Worm (Caenorhabditis elegans) whole organism, L2 larva: ENCODE results near the gene clec-147.
A peak's percentile ranks its signal among the peaks of the same experiment; 100 is the strongest.

ENCODE experiments used
- C34F6.9 ChIP-seq: fragments of 150-350 bp; optimal IDR thresholded peaks from 2 replicates; lab custom pipeline; 2014; ENCODE audit warnings: missing biosample characterization, missing genetic modification characterization
- F13H6.1 ChIP-seq: sonication (generic microtip); optimal IDR thresholded peaks from 2 replicates; lab custom pipeline; 2016; ENCODE audit warnings: missing genetic modification characterization, missing compliant biosample characterization
- R02D3.7 ChIP-seq: fragments of 150-350 bp; optimal IDR thresholded peaks from 2 replicates; lab custom pipeline; 2014; ENCODE audit warnings: missing biosample characterization, missing genetic modification characterization
- Y55F3AM.14 ChIP-seq: fragments of 200-800 bp; sonication (Bioruptor generic); optimal IDR thresholded peaks from 2 replicates; lab custom pipeline; 2018; ENCODE audit warnings: mild to moderate bottlenecking, missing genetic modification characterization, missing compliant biosample characterization
- ZK546.5 ChIP-seq: sonication (generic microtip); optimal IDR thresholded peaks from 2 replicates; lab custom pipeline; 2017; ENCODE audit warnings: missing biosample characterization, missing genetic modification characterization
- alr-1 ChIP-seq: fragments of 150-350 bp; optimal IDR thresholded peaks from 2 replicates; lab custom pipeline; 2014; ENCODE audit warnings: missing biosample characterization, missing genetic modification characterization
- aly-2 ChIP-seq: fragments of 150-350 bp; optimal IDR thresholded peaks from 2 replicates; lab custom pipeline; 2014; ENCODE audit warnings: missing biosample characterization, missing genetic modification characterization
- crh-2 ChIP-seq: sonication (generic microtip); optimal IDR thresholded peaks from 2 replicates; lab custom pipeline; 2017; ENCODE audit warnings: missing biosample characterization, missing genetic modification characterization
- dmd-4 ChIP-seq: sonication (generic microtip); optimal IDR thresholded peaks from 2 replicates; lab custom pipeline; 2017; ENCODE audit warnings: missing biosample characterization, missing genetic modification characterization
- egl-27 ChIP-seq: sonication (generic microtip); optimal IDR thresholded peaks from 3 replicates; lab custom pipeline; 2017; ENCODE audit warnings: missing biosample characterization, missing genetic modification reagents, missing genetic modification characterization
- elt-1 ChIP-seq: fragments of 150-350 bp; optimal IDR thresholded peaks from 2 replicates; lab custom pipeline; 2014; ENCODE audit warnings: missing biosample characterization, missing genetic modification characterization
- fos-1 ChIP-seq: fragments of 150-350 bp; optimal IDR thresholded peaks from 2 replicates; lab custom pipeline; 2014; ENCODE audit warnings: missing biosample characterization, missing genetic modification characterization
- gmeb-1 ChIP-seq: fragments of 150-350 bp; optimal IDR thresholded peaks from 2 replicates; lab custom pipeline; 2014; ENCODE audit warnings: missing biosample characterization, missing genetic modification characterization
- lin-11 ChIP-seq: fragments of 150-350 bp; sonication (generic microtip); optimal IDR thresholded peaks from 2 replicates; lab custom pipeline; 2014; ENCODE audit warnings: missing biosample characterization, missing genetic modification characterization, inconsistent platforms, mixed read lengths
- lin-13 ChIP-seq: fragments of 150-350 bp; optimal IDR thresholded peaks from 2 replicates; lab custom pipeline; 2014; ENCODE audit warnings: missing biosample characterization, missing genetic modification reagents, missing genetic modification characterization
- lin-39 ChIP-seq: fragments of 150-350 bp; optimal IDR thresholded peaks from 2 replicates; lab custom pipeline; 2014; ENCODE audit warnings: missing biosample characterization, missing genetic modification reagents, missing genetic modification characterization
- lsy-2 ChIP-seq, 2 experiments: fragments of 150-350 bp in 1 of 2; sonication (generic microtip) in 1 of 2; optimal IDR thresholded peaks; 2 replicates each; lab custom pipeline; 2014 to 2017; ENCODE audit warnings: missing biosample characterization in 2 of 2, missing genetic modification characterization in 2 of 2
- mab-5 ChIP-seq: fragments of 150-350 bp; optimal IDR thresholded peaks from 2 replicates; lab custom pipeline; 2014; ENCODE audit warnings: missing biosample characterization, missing genetic modification characterization
- mdl-1 ChIP-seq, 2 experiments: fragments of 150-350 bp in 1 of 2; sonication (generic microtip) in 1 of 2; optimal IDR thresholded peaks; 2 replicates each; lab custom pipeline; 2017; ENCODE audit warnings: missing biosample characterization in 2 of 2, missing genetic modification characterization in 2 of 2
- nhr-10 ChIP-seq: sonication (generic microtip); optimal IDR thresholded peaks from 2 replicates; lab custom pipeline; 2017; ENCODE audit warnings: missing biosample characterization, missing genetic modification characterization
- nhr-11 ChIP-seq: fragments of 150-350 bp; optimal IDR thresholded peaks from 2 replicates; lab custom pipeline; 2014; ENCODE audit warnings: missing biosample characterization, missing genetic modification characterization
- nhr-12 ChIP-seq: fragments of 150-350 bp; optimal IDR thresholded peaks from 2 replicates; lab custom pipeline; 2014; ENCODE audit warnings: missing biosample characterization, missing genetic modification characterization
- nhr-129 ChIP-seq: fragments of 150-350 bp; optimal IDR thresholded peaks from 2 replicates; lab custom pipeline; 2014; ENCODE audit warnings: missing biosample characterization, missing genetic modification characterization
- nhr-21 ChIP-seq: fragments of 150-350 bp; optimal IDR thresholded peaks from 2 replicates; lab custom pipeline; 2014; ENCODE audit warnings: missing biosample characterization, missing genetic modification characterization
- nhr-23 ChIP-seq: fragments of 150-350 bp; optimal IDR thresholded peaks from 2 replicates; lab custom pipeline; 2014; ENCODE audit warnings: missing biosample characterization, missing genetic modification reagents, missing genetic modification characterization
- nhr-237 ChIP-seq: fragments of 150-350 bp; optimal IDR thresholded peaks from 2 replicates; lab custom pipeline; 2014; ENCODE audit warnings: missing biosample characterization, missing genetic modification characterization
- nhr-25 ChIP-seq: fragments of 150-350 bp; sonication (generic microtip); optimal IDR thresholded peaks from 3 replicates; lab custom pipeline; 2014; ENCODE audit warnings: missing biosample characterization, missing genetic modification characterization
- nhr-6 ChIP-seq: fragments of 150-350 bp; optimal IDR thresholded peaks from 2 replicates; lab custom pipeline; 2014; ENCODE audit warnings: missing biosample characterization, missing genetic modification characterization
- nhr-77 ChIP-seq: fragments of 150-350 bp; optimal IDR thresholded peaks from 2 replicates; lab custom pipeline; 2014; ENCODE audit warnings: missing biosample characterization, missing genetic modification characterization
- sem-4 ChIP-seq: fragments of 150-350 bp; optimal IDR thresholded peaks from 2 replicates; lab custom pipeline; 2014; ENCODE audit warnings: missing biosample characterization, missing genetic modification reagents, missing genetic modification characterization
- skn-1 ChIP-seq: sonication (generic microtip); optimal IDR thresholded peaks from 2 replicates; lab custom pipeline; 2017; ENCODE audit warnings: missing biosample characterization, missing genetic modification characterization
- sma-3 ChIP-seq: sonication (generic microtip); optimal IDR thresholded peaks from 2 replicates; lab custom pipeline; 2016; ENCODE audit warnings: missing genetic modification reagents, missing genetic modification characterization, missing compliant biosample characterization
- sma-9 ChIP-seq, 2 experiments: fragments of 150-350 bp in 1 of 2; sonication (generic microtip) in 1 of 2; optimal IDR thresholded peaks; 2 replicates each; lab custom pipeline; 2014 to 2016; ENCODE audit warnings: missing genetic modification characterization in 2 of 2, mild to moderate bottlenecking in 1 of 2, missing biosample characterization in 1 of 2, missing compliant biosample characterization in 1 of 2, missing genetic modification reagents in 1 of 2, moderate library complexity in 1 of 2
- snpc-4 ChIP-seq: fragments of 150-350 bp; optimal IDR thresholded peaks from 2 replicates; lab custom pipeline; 2014; ENCODE audit warnings: missing biosample characterization, missing genetic modification characterization
- unc-39 ChIP-seq: fragments of 150-350 bp; optimal IDR thresholded peaks from 2 replicates; lab custom pipeline; 2014; ENCODE audit warnings: missing biosample characterization, missing genetic modification characterization
- unc-55 ChIP-seq: fragments of 150-350 bp; sonication (generic microtip); optimal IDR thresholded peaks from 3 replicates; lab custom pipeline; 2014; ENCODE audit warnings: missing biosample characterization, missing genetic modification reagents, missing genetic modification characterization
- unc-62 ChIP-seq: fragments of 150-350 bp; optimal IDR thresholded peaks from 2 replicates; lab custom pipeline; 2014; ENCODE audit warnings: missing biosample characterization, missing genetic modification reagents, missing genetic modification characterization
- zag-1 ChIP-seq: fragments of 150-350 bp; optimal IDR thresholded peaks from 2 replicates; lab custom pipeline; 2014; ENCODE audit warnings: missing biosample characterization, missing genetic modification characterization
- ztf-4 ChIP-seq: fragments of 150-350 bp; optimal IDR thresholded peaks from 2 replicates; lab custom pipeline; 2014; ENCODE audit warnings: missing biosample characterization, missing genetic modification characterization

The clec-147 gene

ce11 chrII:14569322-14569721, 31.7 kb upstream of the clec-147 start:
- TF ChIP-seq zag-1 (tag; lab: Kevin White, UChicago) (no peak), elt-1 (tag; lab: Kevin White, UChicago) (no peak), sma-9 (GFP tag; optimal IDR thresholded peaks at IDR 0.05; lab: Kevin White, UChicago) (peak; percentile 5), sma-9 (tag; optimal IDR thresholded peaks at IDR 0.05; lab: Kevin White, UChicago) (no peak), unc-55 (GFP tag; lab: Kevin White, UChicago) (peak; percentile 19), F13H6.1 (tag; lab: Kevin White, UChicago) (peak; percentile 28), snpc-4 (no peak), lsy-2 (tag; optimal IDR thresholded peaks at IDR 0.05; lab: Kevin White, UChicago) (peak in 1 of 2 experiments; percentile 34)

DNA sequence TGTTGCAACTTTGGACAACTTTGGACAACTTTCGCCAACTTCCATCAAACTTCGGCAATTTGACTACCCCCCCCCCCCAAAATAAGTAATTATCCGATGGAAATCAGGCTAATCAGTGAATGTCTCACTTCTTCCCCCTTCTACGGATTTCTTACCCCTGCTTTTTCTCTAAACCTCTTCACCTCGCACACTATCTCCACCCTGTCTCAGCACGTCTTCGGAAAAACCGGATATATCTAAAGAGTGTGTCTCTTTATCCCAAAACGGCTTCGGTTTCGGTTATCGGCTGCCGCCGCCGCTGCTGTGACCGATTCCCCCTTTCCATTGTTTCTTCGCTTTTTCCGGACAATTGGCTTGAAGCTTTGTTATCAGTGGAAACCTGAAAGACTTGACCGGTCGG, 30.2 kb upstream of the clec-147 start:
- no peak for TF ChIP-seq dmd-4 (tag; lab: Kevin White, UChicago)
- TF ChIP-seq ztf-4 (tag; lab: Kevin White, UChicago) = no peak
- no peak for TF ChIP-seq alr-1 (tag; lab: Kevin White, UChicago)
- no peak for TF ChIP-seq nhr-11
- no peak for TF ChIP-seq lin-39 (tag; lab: Kevin White, UChicago)
- TF ChIP-seq nhr-12 (tag; lab: Kevin White, UChicago) = no peak

DNA sequence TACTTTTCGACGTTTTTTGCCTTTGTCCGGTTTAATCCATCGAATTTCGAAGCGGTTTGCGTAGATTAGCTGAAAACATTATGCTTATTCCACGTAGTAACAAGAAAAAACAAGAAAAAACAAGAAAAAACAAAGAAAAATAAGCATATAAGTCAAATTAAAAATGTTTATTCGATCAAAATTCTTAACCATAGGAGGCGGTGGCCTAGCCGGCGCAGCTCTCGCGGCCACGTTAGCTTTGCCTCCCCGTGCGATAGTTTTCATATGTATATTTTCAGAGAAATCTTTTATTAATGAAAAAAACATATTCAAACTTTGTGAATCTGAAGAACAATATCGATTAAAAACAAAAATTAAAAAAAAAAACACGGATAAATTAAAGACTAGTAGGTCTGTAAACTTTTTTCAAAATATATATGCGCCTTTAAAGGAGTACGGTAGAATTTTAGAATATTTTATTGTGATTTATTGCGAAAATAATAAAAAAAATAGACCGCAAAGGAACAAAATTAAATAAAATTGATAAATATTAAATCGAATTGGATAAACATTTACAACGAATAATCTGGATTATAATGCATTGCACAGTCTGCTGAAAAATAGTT, 26.2 kb upstream of the clec-147 start:
- peak; percentile 23 for TF ChIP-seq unc-55 (GFP tag; lab: Kevin White, UChicago)
- peak; percentile 27 for TF ChIP-seq sma-3 (GFP tag; lab: Kevin White, UChicago)
- TF ChIP-seq lsy-2 (tag; optimal IDR thresholded peaks at IDR 0.05; lab: Kevin White, UChicago) = peak; percentile 16 to 93

DNA sequence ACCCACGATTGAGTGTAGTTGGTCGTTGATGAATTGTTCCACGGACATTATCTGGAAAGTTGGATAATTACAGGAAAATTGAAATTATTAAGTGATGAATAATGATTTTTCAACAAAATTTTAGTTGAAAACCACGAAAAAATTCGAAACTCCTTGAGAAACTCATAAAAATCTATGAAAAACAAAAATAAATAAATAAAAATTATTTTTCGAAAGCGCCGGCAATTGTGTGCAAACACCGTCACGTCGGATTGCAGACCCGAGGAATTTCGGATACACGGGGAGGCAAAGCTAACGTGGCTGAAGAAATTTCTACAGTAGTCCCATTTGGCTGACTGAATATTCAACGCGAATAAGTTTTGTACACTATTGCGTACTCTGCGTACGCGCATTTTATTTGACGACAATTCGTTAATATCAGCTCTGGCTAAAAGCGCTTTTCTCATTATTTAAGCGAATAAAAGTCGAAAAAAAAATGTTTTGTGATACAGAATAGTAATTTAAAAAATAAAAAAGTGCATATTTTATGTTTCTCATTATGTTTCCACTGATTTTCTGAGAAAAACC, 24.0 kb upstream of the clec-147 start, which contains the start of gene mog-4:
mog-4 (minus strand) TSS at position 51 of the 567 bp plus-strand sequence.
- TF ChIP-seq nhr-6 (tag; lab: Kevin White, UChicago) (peak; percentile 73), sma-3 (GFP tag; lab: Kevin White, UChicago) (peak; percentile 99), nhr-21 (peak; percentile 91), crh-2 (tag; lab: Kevin White, UChicago) (peak; percentile 87), nhr-129 (tag; lab: Kevin White, UChicago) (peak; percentile 69), zag-1 (tag; lab: Kevin White, UChicago) (peak; percentile 56), unc-55 (GFP tag; lab: Kevin White, UChicago) (peak; percentile 84), nhr-237 (peak; percentile 67), sem-4 (tag; lab: Kevin White, UChicago) (peak; percentile 17), mab-5 (tag; lab: Kevin White, UChicago) (peak; percentile 67), F13H6.1 (tag; lab: Kevin White, UChicago) (peak; percentile 94), ztf-4 (tag; lab: Kevin White, UChicago) (peak; percentile 46), snpc-4 (peak; percentile 60), Y55F3AM.14 (GFP tag; lab: Kevin White, UChicago) (peak; percentile 87), R02D3.7 (peak; percentile 21), ZK546.5 (tag; lab: Kevin White, UChicago) (peak; percentile 74), mdl-1 (tag; optimal IDR thresholded peaks at IDR 0.05; lab: Kevin White, UChicago) (peak in 1 of 2 experiments; percentile 80), lsy-2 (tag; optimal IDR thresholded peaks at IDR 0.05; lab: Kevin White, UChicago) (peak; percentile 96 to 99), C34F6.9 (tag; lab: Kevin White, UChicago) (peak; percentile 85), nhr-77 (tag; lab: Kevin White, UChicago) (peak; percentile 92), fos-1 (tag; lab: Kevin White, UChicago) (peak; percentile 81), gmeb-1 (tag; lab: Kevin White, UChicago) (peak; percentile 81), lin-13 (peak; percentile 92), nhr-25 (peak; percentile 87)

- TF ChIP-seq ztf-4 (tag; lab: Kevin White, UChicago) (no peak), F13H6.1 (tag; lab: Kevin White, UChicago) (no peak), nhr-23 (tag; lab: Kevin White, UChicago) (no peak), nhr-77 (tag; lab: Kevin White, UChicago) (no peak), alr-1 (tag; lab: Kevin White, UChicago) (no peak), skn-1 (no peak), unc-62 (GFP tag; lab: Kevin White, UChicago) (no peak), lin-11 (no peak), unc-55 (GFP tag; lab: Kevin White, UChicago) (no peak), nhr-21 (no peak), nhr-10 (tag; lab: Kevin White, UChicago) (no peak), egl-27 (tag; lab: Kevin White, UChicago) (no peak), unc-39 (no peak), aly-2 (tag; lab: Kevin White, UChicago) (no peak), nhr-237 (no peak)
These were observed 17.4 kb upstream of the clec-147 start for ce11 chrII:14555019-14555418.
